Worm (Caenorhabditis elegans): ENCODE measurements around the gene cyp-37A1.

cyp-37A1 gene

ce11 chrII:14051474-14051934 is 34.7 kb upstream of the cyp-37A1 start (continued):
- TF ChIP-seq fkh-10 (GFP tag; optimal IDR thresholded peaks at IDR 0.05) (no peak), blmp-1 (tag; optimal IDR thresholded peaks at IDR 0.05) (peak; percentile 56), ceh-88 (GFP tag; IDR thresholded peaks at IDR 0.05) (no peak), lin-35 (GFP tag; optimal IDR thresholded peaks at IDR 0.05) (peak in 1 of 2 experiments; percentile 6), snpc-4 (tag; optimal IDR thresholded peaks at IDR 0.05) (peak; percentile 52), grh-1 (GFP tag; IDR thresholded peaks at IDR 0.05) (no peak), lir-3 (tag; optimal IDR thresholded peaks at IDR 0.05; ENCODE audit: poor library complexity) (no peak), nhr-20 (tag; optimal IDR thresholded peaks at IDR 0.05) (no peak), nhr-85 (tag) (peak; percentile 63), lin-14 (GFP tag; optimal IDR thresholded peaks at IDR 0.05) (peak; percentile 17), ceh-8 (GFP tag; optimal IDR thresholded peaks at IDR 0.05) (no peak), ets-5 (GFP tag; IDR thresholded peaks at IDR 0.05) (no peak), efl-3 (GFP tag; optimal IDR thresholded peaks at IDR 0.05) (no peak), unc-86 (tag; optimal IDR thresholded peaks at IDR 0.05) (no peak), xbp-1 (tag; optimal IDR thresholded peaks at IDR 0.05) (no peak), lin-13 (GFP tag; optimal IDR thresholded peaks at IDR 0.05) (peak; percentile 5)

DNA sequence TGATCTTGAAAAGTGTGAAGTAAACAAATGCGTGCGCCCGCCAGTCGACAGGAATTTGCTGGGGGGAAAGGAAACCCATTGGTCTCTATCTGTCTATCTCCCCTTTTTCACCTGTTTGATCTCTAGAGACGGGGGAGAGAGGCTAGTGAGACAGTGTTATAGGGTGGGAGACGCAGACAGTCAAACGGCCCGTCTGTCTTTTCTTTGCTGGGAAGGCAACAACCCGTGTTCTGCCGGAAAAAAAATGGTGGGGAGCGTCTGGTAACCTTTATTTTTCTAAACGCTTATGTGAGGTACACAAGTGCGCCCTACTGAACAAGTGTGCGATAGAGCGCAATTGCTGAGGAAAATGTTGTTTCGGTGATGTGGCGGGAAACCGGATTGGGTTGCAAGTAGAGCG is 33.7 kb upstream of the cyp-37A1 start:
- no peak for TF ChIP-seq tlp-1 (tag; optimal IDR thresholded peaks at IDR 0.05)
- peak; percentile 59 to 66 for TF ChIP-seq lsy-2 (tag; optimal IDR thresholded peaks at IDR 0.05)
- TF ChIP-seq lin-15B (tag; optimal IDR thresholded peaks at IDR 0.05), result peak; percentile 0
- TF ChIP-seq alr-1 (tag; optimal IDR thresholded peaks at IDR 0.05; ENCODE audit: borderline replicate concordance), result no peak
- no peak for TF ChIP-seq fos-1 (tag; optimal IDR thresholded peaks at IDR 0.05)
- TF ChIP-seq ztf-4 (tag; optimal IDR thresholded peaks at IDR 0.05), result no peak
- TF ChIP-seq nhr-77 (tag; optimal IDR thresholded peaks at IDR 0.05), result peak; percentile 91
- TF ChIP-seq zip-4 (GFP tag; optimal IDR thresholded peaks at IDR 0.05), result no peak
- peak; percentile 33 for TF ChIP-seq nhr-237 (tag; optimal IDR thresholded peaks at IDR 0.05)
- TF ChIP-seq nhr-90 (tag; optimal IDR thresholded peaks at IDR 0.05; ENCODE audit: poor library complexity), result peak; percentile 82
- TF ChIP-seq pqm-1 (tag; optimal IDR thresholded peaks at IDR 0.05), result no peak
- TF ChIP-seq pax-3 (tag; optimal IDR thresholded peaks at IDR 0.05), result no peak
- TF ChIP-seq nhr-19 (GFP tag; conservative IDR thresholded peaks at IDR 0.05), result peak; percentile 80
- peak; percentile 77 for TF ChIP-seq blmp-1 (tag; optimal IDR thresholded peaks at IDR 0.05)
- peak; percentile 64 for TF ChIP-seq snpc-4 (tag; optimal IDR thresholded peaks at IDR 0.05)
- TF ChIP-seq lin-35 (GFP tag; optimal IDR thresholded peaks at IDR 0.05), result peak; percentile 43 to 79
- no peak for TF ChIP-seq unc-86 (tag; optimal IDR thresholded peaks at IDR 0.05)
- peak; percentile 51 for TF ChIP-seq skn-1 (tag; optimal IDR thresholded peaks at IDR 0.05)
- TF ChIP-seq sup-37 (GFP tag; optimal IDR thresholded peaks at IDR 0.05), result no peak
- TF ChIP-seq egl-13 (tag; optimal IDR thresholded peaks at IDR 0.05), result no peak
- TF ChIP-seq nhr-47 (tag; optimal IDR thresholded peaks at IDR 0.05), result peak; percentile 64
- TF ChIP-seq elt-2 (tag; optimal IDR thresholded peaks at IDR 0.05), result no peak
- peak; percentile 60 for TF ChIP-seq swsn-7 (tag; optimal IDR thresholded peaks at IDR 0.05)
- TF ChIP-seq mdl-1 (tag; optimal IDR thresholded peaks at IDR 0.05), result peak in 1 of 2 experiments; percentile 82
- peak; percentile 68 for TF ChIP-seq rnt-1 (tag; optimal IDR thresholded peaks at IDR 0.05)
- TF ChIP-seq ceh-82 (tag; optimal IDR thresholded peaks at IDR 0.05), result peak in 1 of 3 experiments; percentile 15
- TF ChIP-seq tbx-2 (tag; optimal IDR thresholded peaks at IDR 0.05), result peak; percentile 66
- peak; percentile 12 for TF ChIP-seq efl-3 (GFP tag; optimal IDR thresholded peaks at IDR 0.05)
- TF ChIP-seq dpl-1 (GFP tag; optimal IDR thresholded peaks at IDR 0.05), result peak; percentile 41 to 56 (median 48)
- no peak for TF ChIP-seq dsc-1 (tag; optimal IDR thresholded peaks at IDR 0.05)
- no peak for TF ChIP-seq nhr-12 (tag; optimal IDR thresholded peaks at IDR 0.05)
- no peak for TF ChIP-seq nhr-76 (tag; optimal IDR thresholded peaks at IDR 0.05)
- TF ChIP-seq jun-1 (tag; optimal IDR thresholded peaks at IDR 0.05), result peak; percentile 75
- peak; percentile 44 for TF ChIP-seq irx-1 (tag; optimal IDR thresholded peaks at IDR 0.05)
- TF ChIP-seq ztf-11 (tag; optimal IDR thresholded peaks at IDR 0.05), result peak in 1 of 2 experiments; percentile 4
- no peak for TF ChIP-seq C34B4.2 (tag; optimal IDR thresholded peaks at IDR 0.05)
- peak; percentile 92 for TF ChIP-seq lin-14 (GFP tag; optimal IDR thresholded peaks at IDR 0.05)
- no peak for TF ChIP-seq C04F5.9 (tag; optimal IDR thresholded peaks at IDR 0.05)
- TF ChIP-seq unc-130 (tag; optimal IDR thresholded peaks at IDR 0.05), result peak; percentile 48
- no peak for TF ChIP-seq fkh-4 (tag; optimal IDR thresholded peaks at IDR 0.05; ENCODE audit: borderline replicate concordance)

All from whole organism, L1 larva.